Fruit fly (Drosophila melanogaster): ENCODE measurements around the gene CG34462.

DNA sequence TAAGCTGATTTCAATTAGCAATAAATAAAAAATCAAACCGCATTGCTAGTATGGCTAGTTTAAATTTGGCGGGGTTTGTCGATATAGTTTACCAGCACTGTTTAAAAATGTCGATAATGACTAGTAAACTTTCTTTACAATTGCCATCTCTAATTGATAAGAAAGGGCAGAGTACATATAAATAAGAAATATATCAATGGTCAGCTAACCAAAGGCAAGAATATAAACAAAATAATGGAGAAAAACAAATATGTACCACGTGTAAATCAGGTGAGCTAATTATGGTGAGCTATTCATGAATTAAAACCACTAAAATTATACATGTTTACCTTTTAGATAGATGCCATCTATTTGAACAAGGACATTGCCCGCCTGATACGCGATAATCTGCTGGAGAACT is 10.5 kb downstream of the CG34462 start, which contains the start of gene Pex2:
- TF ChIP-seq kay (GFP tag; ENCODE audit: borderline replicate concordance) (peak; percentile 76), Mnt (GFP tag; optimal IDR thresholded peaks at IDR 0.05) (peak; percentile 64), cic (GFP tag; optimal IDR thresholded peaks at IDR 0.05) (peak; percentile 99)
